Worm (Caenorhabditis elegans): Measurements from ENCODE around the gene dpf-4.

Gene dpf-4

DNA sequence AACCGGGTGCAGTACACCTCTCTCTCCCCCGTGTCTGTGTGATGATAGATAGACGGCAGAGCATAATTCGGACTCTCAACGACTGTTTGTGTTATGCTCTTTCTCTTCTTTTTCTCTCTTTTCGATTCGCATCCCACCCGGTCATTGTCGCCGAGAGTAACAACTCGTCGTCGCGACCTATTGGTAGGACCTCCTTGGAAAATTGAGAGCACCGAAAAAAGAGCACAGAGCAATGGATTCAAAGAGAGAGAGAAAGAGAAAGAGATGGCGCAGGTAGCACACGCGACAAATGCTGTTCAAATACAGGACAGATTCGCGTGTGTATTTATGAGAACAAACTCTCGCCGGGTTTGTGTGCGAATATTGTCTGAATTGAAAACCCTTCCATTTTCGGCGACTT is 15.4 kb upstream of the dpf-4 start:
- TF ChIP-seq unc-62 (GFP tag; optimal IDR thresholded peaks at IDR 0.05 in 1 of 2): peak in 1 of 2 experiments; percentile 39
- TF ChIP-seq unc-62 (tag; optimal IDR thresholded peaks at IDR 0.05): no peak
- 0 out of 2 replicates have a peak, but pooled peaks have one; percentile 21 for TF ChIP-seq hmg-1.1 (GFP tag; IDR thresholded peaks at IDR 0.05)
- TF ChIP-seq lir-3 (tag; optimal IDR thresholded peaks at IDR 0.05): no peak
- TF ChIP-seq ama-1 (optimal IDR thresholded peaks at IDR 0.05): no peak

DNA sequence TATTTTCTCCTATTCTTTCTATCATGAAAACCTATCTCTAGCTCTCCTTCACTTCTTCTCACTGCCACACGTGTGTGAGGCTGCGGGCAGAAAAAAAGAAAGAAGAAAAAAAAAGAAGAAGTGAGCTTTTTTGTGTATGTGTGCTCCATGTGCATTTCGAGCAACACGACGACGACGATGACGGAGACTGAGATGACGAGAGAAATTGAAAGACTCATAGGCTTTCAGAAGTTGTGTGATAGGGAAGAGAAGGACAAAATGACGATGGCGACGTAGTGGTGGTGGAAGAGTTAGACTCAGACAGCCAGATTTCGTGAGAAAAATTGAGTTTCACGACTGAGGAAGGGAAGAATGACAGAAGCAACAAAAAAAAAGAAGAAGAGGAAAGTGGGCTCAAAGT is 13.6 kb upstream of the dpf-4 start:
- TF ChIP-seq mep-1 (tag; optimal IDR thresholded peaks at IDR 0.05) (peak; percentile 70), ZK337.2 (GFP tag; IDR thresholded peaks at IDR 0.05) (no peak), lim-7 (GFP tag; IDR thresholded peaks at IDR 0.05) (no peak), aha-1 (tag) (peak; percentile 88), hmg-1.1 (GFP tag; IDR thresholded peaks at IDR 0.05) (peak; percentile 76), spr-1 (tag; optimal IDR thresholded peaks at IDR 0.05) (no peak), zip-11 (GFP tag; IDR thresholded peaks at IDR 0.05) (no peak), T20F7.1 (GFP tag; optimal IDR thresholded peaks at IDR 0.05) (no peak), zfp-2 (tag; optimal IDR thresholded peaks at IDR 0.05) (no peak), set-16 (GFP tag; IDR thresholded peaks at IDR 0.05) (no peak; the same call in 1 of the 2 replicates), nhr-11 (tag; optimal IDR thresholded peaks at IDR 0.05) (peak; percentile 5), dpl-1 (GFP tag; optimal IDR thresholded peaks at IDR 0.05) (peak; percentile 27), rbr-2 (tag; optimal IDR thresholded peaks at IDR 0.05) (peak; percentile 86), ctbp-1 (GFP tag; IDR thresholded peaks at IDR 0.05) (peak; percentile 74), dve-1 (tag; optimal IDR thresholded peaks at IDR 0.05; ENCODE audit: insufficient read depth) (peak; percentile 11), hlh-11 (tag; optimal IDR thresholded peaks at IDR 0.05) (peak; percentile 43), hlh-30 (tag; optimal IDR thresholded peaks at IDR 0.05; ENCODE audit: insufficient read depth) (peak; percentile 69), pqm-1 (tag; optimal IDR thresholded peaks at IDR 0.05) (no peak), mxl-3 (GFP tag; optimal IDR thresholded peaks at IDR 0.05) (peak; percentile 42), fkh-10 (GFP tag; optimal IDR thresholded peaks at IDR 0.05) (peak; percentile 65), ceh-20 (GFP tag; IDR thresholded peaks at IDR 0.05) (peak; percentile 71; the same call in 1 of the 2 replicates), php-3 (GFP tag; IDR thresholded peaks at IDR 0.05) (no peak), mes-2 (tag; optimal IDR thresholded peaks at IDR 0.05; ENCODE audit: poor library complexity, severe bottlenecking) (peak; percentile 30), F37D6.2 (tag; optimal IDR thresholded peaks at IDR 0.05) (peak; percentile 65), mdl-1 (tag; optimal IDR thresholded peaks at IDR 0.05) (peak; percentile 60 to 93), lsy-2 (tag; optimal IDR thresholded peaks at IDR 0.05) (peak; percentile 22 to 70), ces-1 (GFP tag; optimal IDR thresholded peaks at IDR 0.05) (peak; percentile 39), hif-1 (tag; optimal IDR thresholded peaks at IDR 0.05) (peak in 1 of 2 experiments; percentile 45), unc-62 (GFP tag; optimal IDR thresholded peaks at IDR 0.05 in 1 of 2) (peak in 1 of 2 experiments; percentile 91), unc-62 (tag; optimal IDR thresholded peaks at IDR 0.05) (no peak)

DNA sequence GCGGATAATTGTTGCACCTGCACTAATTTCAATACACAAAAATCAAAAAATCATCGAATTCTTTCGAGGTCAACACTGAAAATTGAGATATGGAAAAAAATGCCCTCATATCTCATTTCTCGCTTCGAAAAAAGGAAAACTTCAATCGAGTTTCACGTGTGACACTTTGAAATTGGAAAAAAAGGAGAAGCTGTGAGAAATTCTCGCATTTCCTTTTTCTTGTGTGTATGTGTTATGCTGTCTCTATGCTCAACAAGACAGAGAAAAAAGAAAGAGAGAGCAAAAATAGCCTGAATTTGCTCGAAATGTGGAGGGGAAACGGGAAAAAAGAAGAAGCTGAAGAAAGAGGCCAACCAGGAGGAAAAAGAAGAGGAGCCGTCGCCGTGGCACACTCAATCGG is 12.7 kb upstream of the dpf-4 start:
- TF ChIP-seq egl-43 (GFP tag; IDR thresholded peaks at IDR 0.05): no peak
- no peak for TF ChIP-seq lin-29 (GFP tag; IDR thresholded peaks at IDR 0.05)
- TF ChIP-seq fkh-10 (GFP tag; optimal IDR thresholded peaks at IDR 0.05): peak; percentile 63
- peak; percentile 4 for TF ChIP-seq hlh-30 (tag; optimal IDR thresholded peaks at IDR 0.05; ENCODE audit: insufficient read depth)
- peak in 1 of 2 experiments; percentile 20 for TF ChIP-seq mdl-1 (tag; optimal IDR thresholded peaks at IDR 0.05)
- TF ChIP-seq set-16 (GFP tag; IDR thresholded peaks at IDR 0.05): peak; percentile 10; the same call in 1 of the 2 replicates
- TF ChIP-seq aha-1 (tag): peak; percentile 7
- peak in 1 of 2 experiments; percentile 21 for TF ChIP-seq lsy-2 (tag; optimal IDR thresholded peaks at IDR 0.05)

DNA sequence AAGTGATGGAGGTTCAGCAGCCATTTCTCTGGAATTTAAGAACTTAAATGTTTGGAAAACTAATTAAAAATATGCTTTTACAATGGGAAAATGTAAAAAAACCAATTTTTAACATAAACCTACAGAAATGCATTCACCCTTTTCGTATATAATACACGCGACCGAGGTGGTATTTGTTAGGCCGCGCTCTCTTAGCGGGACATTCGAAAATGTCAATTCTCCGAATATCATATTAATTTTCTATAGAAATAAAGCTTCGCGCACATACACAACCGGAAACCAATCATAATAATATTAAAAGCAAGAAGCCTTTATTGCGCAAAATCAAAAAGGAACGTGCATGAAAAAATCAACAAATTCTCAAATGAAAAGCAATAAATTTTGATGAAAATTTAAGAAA is 5.9 kb upstream of the dpf-4 start, which contains the start of gene ddx-23:
ddx-23 (minus strand) TSS at position 30 of the 400 bp plus-strand sequence.
- no peak for TF ChIP-seq nhr-111 (GFP tag; optimal IDR thresholded peaks at IDR 0.05)
- TF ChIP-seq lin-38 (GFP tag; IDR thresholded peaks at IDR 0.05): peak; percentile 75
- TF ChIP-seq daf-16 (GFP tag; optimal IDR thresholded peaks at IDR 0.05): peak in 1 of 2 experiments; percentile 26
- TF ChIP-seq daf-16 (tag; optimal IDR thresholded peaks at IDR 0.05): peak; percentile 31
- TF ChIP-seq F37D6.2 (tag; optimal IDR thresholded peaks at IDR 0.05): no peak
- TF ChIP-seq ama-1 (optimal IDR thresholded peaks at IDR 0.05): peak; percentile 78
- no peak for TF ChIP-seq aha-1 (tag)
- peak; percentile 23 for TF ChIP-seq hlh-30 (tag; optimal IDR thresholded peaks at IDR 0.05; ENCODE audit: insufficient read depth)
- no peak for TF ChIP-seq ceh-44 (GFP tag; IDR thresholded peaks at IDR 0.05)
- no peak for TF ChIP-seq lin-1 (GFP tag; IDR thresholded peaks at IDR 0.05)
- TF ChIP-seq nhr-102 (tag; optimal IDR thresholded peaks at IDR 0.05): peak; percentile 36
- TF ChIP-seq Y5F2A.4 (GFP tag; optimal IDR thresholded peaks at IDR 0.05): peak; percentile 22
- TF ChIP-seq lsy-2 (tag; optimal IDR thresholded peaks at IDR 0.05): peak in 1 of 2 experiments; percentile 71
- TF ChIP-seq snpc-1.2 (GFP tag; IDR thresholded peaks at IDR 0.05): peak; percentile 27; the same call in 1 of the 2 replicates
- no peak for TF ChIP-seq mdl-1 (tag; optimal IDR thresholded peaks at IDR 0.05)
- peak; percentile 65 for TF ChIP-seq zfp-3 (GFP tag; conservative IDR thresholded peaks at IDR 0.05)
- no peak for TF ChIP-seq mdt-29 (GFP tag; IDR thresholded peaks at IDR 0.05)

All from whole organism, L4 larva.